Fruit fly (Drosophila melanogaster): ENCODE data around the gene beat-Vb.

- no peak for TF ChIP-seq ind (GFP tag; optimal IDR thresholded peaks at IDR 0.05)
- no peak for TF ChIP-seq Bteb2 (GFP tag; optimal IDR thresholded peaks at IDR 0.05)
Measured at dm6 chr3R:12982982-12983633, 67.3 kb downstream of the beat-Vb start.

Data from whole organism, embryonic.